Worm (Caenorhabditis elegans) whole organism, early embryonic: ENCODE measurements around the gene mcm-6.

Experiments
- flt-1 ChIP-seq: fragments of 200-800 bp; sonication (Bioruptor generic); IDR thresholded peaks from 2 replicates; pipeline ENCODE4 v1.3.6; 2022; ENCODE audit warnings: missing genetic modification characterization, missing compliant biosample characterization
- pes-1 ChIP-seq: fragments of 200-800 bp; sonication (Bioruptor generic); IDR thresholded peaks from 2 replicates; pipeline ENCODE4 v1.3.6; 2022; ENCODE audit warnings: missing genetic modification reagents, missing genetic modification characterization, missing compliant biosample characterization

DNA sequence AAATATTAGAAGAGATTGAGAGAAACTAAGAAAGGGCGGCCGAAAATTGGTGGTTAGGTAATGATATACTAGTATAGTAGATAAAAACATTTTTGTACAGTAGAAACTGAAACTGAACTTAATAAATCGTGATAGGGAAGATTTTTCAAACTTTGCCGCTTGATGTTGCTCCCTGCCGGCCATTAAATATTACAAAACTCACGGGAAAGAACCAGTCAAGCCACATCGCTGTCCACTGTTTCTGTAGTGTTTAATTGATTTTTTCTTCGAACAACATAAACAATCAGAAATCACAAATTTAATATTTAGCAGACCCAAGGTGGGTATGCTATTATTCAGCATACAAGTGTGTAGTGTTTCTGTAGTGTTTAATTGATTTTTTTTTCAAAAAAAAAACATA, 43.1 kb upstream of the mcm-6 start, which contains the start of gene T05G5.5:
- TF ChIP-seq flt-1 (GFP tag; lab: Robert Waterston, UW): no peak
- TF ChIP-seq pes-1: no peak
